Fruit fly (Drosophila melanogaster): Measurements from ENCODE around the gene Asciz.
A peak's percentile ranks its signal among the peaks of the same experiment; 100 is the strongest.

The Asciz gene

dm6 chr3L:3179474-3179873 lies 13.4 kb upstream of the Asciz start (continued):
- TF ChIP-seq usp (GFP tag; optimal IDR thresholded peaks at IDR 0.05) (no peak), CG1233 (GFP tag; optimal IDR thresholded peaks at IDR 0.05) (peak; percentile 89), Meics (GFP tag; optimal IDR thresholded peaks at IDR 0.05) (peak; percentile 93), CG12659 (GFP tag; optimal IDR thresholded peaks at IDR 0.05) (peak; percentile 81), Sox100B (GFP tag; optimal IDR thresholded peaks at IDR 0.05) (no peak), dmrt11E (tag; optimal IDR thresholded peaks at IDR 0.05) (peak; percentile 85), bab2 (GFP tag; optimal IDR thresholded peaks at IDR 0.05) (peak; percentile 88), Ets97D (GFP tag; optimal IDR thresholded peaks at IDR 0.05) (peak; percentile 46)

- TF ChIP-seq CG10543 (GFP tag; optimal IDR thresholded peaks at IDR 0.05), result peak; percentile 64
- TF ChIP-seq B-H1 (GFP tag; IDR thresholded peaks at IDR 0.05), result no peak
- peak; percentile 84 for TF ChIP-seq E2f2 (GFP tag; IDR thresholded peaks at IDR 0.05)
- no peak for TF ChIP-seq CG10274 (GFP tag; optimal IDR thresholded peaks at IDR 0.05)
- no peak for TF ChIP-seq croc (GFP tag; conservative IDR thresholded peaks at IDR 0.05)
- TF ChIP-seq en (GFP tag; optimal IDR thresholded peaks at IDR 0.05), result no peak
- no peak for TF ChIP-seq H15 (GFP tag; IDR thresholded peaks at IDR 0.05)
- TF ChIP-seq CG9437 (GFP tag; optimal IDR thresholded peaks at IDR 0.05), result no peak
- no peak for TF ChIP-seq NK7.1 (GFP tag; optimal IDR thresholded peaks at IDR 0.05)
- no peak for TF ChIP-seq CG15011 (GFP tag; optimal IDR thresholded peaks at IDR 0.05)
- TF ChIP-seq dpn (GFP tag; optimal IDR thresholded peaks at IDR 0.05), result peak; percentile 77 to 83
- no peak for TF ChIP-seq CG17612 (GFP tag; IDR thresholded peaks at IDR 0.05)
- TF ChIP-seq CG11456 (GFP tag; IDR thresholded peaks at IDR 0.05), result peak; percentile 57; the same call in 2 of the 3 replicates
- no peak for TF ChIP-seq CG17328 (GFP tag; IDR thresholded peaks at IDR 0.05)
- TF ChIP-seq p53 (GFP tag; optimal IDR thresholded peaks at IDR 0.05), result peak; percentile 40
- no peak for TF ChIP-seq grn (GFP tag; optimal IDR thresholded peaks at IDR 0.05)
- TF ChIP-seq ase (GFP tag; IDR thresholded peaks at IDR 0.05), result no peak
- no peak for TF ChIP-seq Taf1 (GFP tag; IDR thresholded peaks at IDR 0.05)
- TF ChIP-seq prd (optimal IDR thresholded peaks at IDR 0.05), result no peak
- TF ChIP-seq prd (GFP tag; IDR thresholded peaks at IDR 0.05), result peak; percentile 53; the same call in 1 of the 3 replicates
- TF ChIP-seq inv (GFP tag; IDR thresholded peaks at IDR 0.05; ENCODE audit: partially characterized antibody), result peak; percentile 87
- TF ChIP-seq Spps (tag; optimal IDR thresholded peaks at IDR 0.05), result no peak
- no peak for TF ChIP-seq Stat92E (GFP tag; optimal IDR thresholded peaks at IDR 0.05)
- TF ChIP-seq NFAT (GFP tag; IDR thresholded peaks at IDR 0.05), result peak; percentile 62; the same call in 1 of the 2 replicates
- peak; percentile 87 for TF ChIP-seq nmo (GFP tag; optimal IDR thresholded peaks at IDR 0.05)
- TF ChIP-seq twi (tag; optimal IDR thresholded peaks at IDR 0.05), result peak; percentile 43
- TF ChIP-seq CG3726 (GFP tag; IDR thresholded peaks at IDR 0.05), result no peak
- no peak for TF ChIP-seq BtbVII (GFP tag; optimal IDR thresholded peaks at IDR 0.05)
- peak; percentile 77 for TF ChIP-seq dm (GFP tag; optimal IDR thresholded peaks at IDR 0.05)
- TF ChIP-seq ro (GFP tag; IDR thresholded peaks at IDR 0.05), result no peak
- TF ChIP-seq Trl (optimal IDR thresholded peaks at IDR 0.05), result peak in 1 of 2 experiments; percentile 22
- TF ChIP-seq Trl (GFP tag; optimal IDR thresholded peaks at IDR 0.05), result peak; percentile 77
- peak; percentile 65 for TF ChIP-seq CG18011 (GFP tag; optimal IDR thresholded peaks at IDR 0.05)
- TF ChIP-seq CG6689 (GFP tag; IDR thresholded peaks at IDR 0.05), result peak; percentile 42; the same call in 1 of the 2 replicates
- peak; percentile 53; the same call in 1 of the 3 replicates for TF ChIP-seq ci (GFP tag; IDR thresholded peaks at IDR 0.05)
- peak; percentile 54 for TF ChIP-seq zen (tag; optimal IDR thresholded peaks at IDR 0.05)
- no peak for TF ChIP-seq Ptx1 (GFP tag; IDR thresholded peaks at IDR 0.05)
- peak; percentile 71 for TF ChIP-seq CG12155 (GFP tag; optimal IDR thresholded peaks at IDR 0.05)
- TF ChIP-seq lola (GFP tag; optimal IDR thresholded peaks at IDR 0.05), result peak in 1 of 3 experiments; percentile 58
- peak; percentile 43; the same call in 1 of the 2 replicates for TF ChIP-seq tna (GFP tag; IDR thresholded peaks at IDR 0.05; ENCODE audit: partially characterized antibody)
- TF ChIP-seq CG30431 (GFP tag; optimal IDR thresholded peaks at IDR 0.05), result peak; percentile 15
- no peak for TF ChIP-seq so (GFP tag; IDR thresholded peaks at IDR 0.05)
These were observed 12.6 kb upstream of the Asciz start, which contains the start of the genes MnM and Girdin for dm6 chr3L:3178530-3179096. Gene MnM (minus strand): TSS chr3L:3178580. Gene Girdin (plus strand): TSS chr3L:3178930.
